Fruit fly (Drosophila melanogaster): ENCODE data around the gene CG11841.

The CG11841 gene

DNA sequence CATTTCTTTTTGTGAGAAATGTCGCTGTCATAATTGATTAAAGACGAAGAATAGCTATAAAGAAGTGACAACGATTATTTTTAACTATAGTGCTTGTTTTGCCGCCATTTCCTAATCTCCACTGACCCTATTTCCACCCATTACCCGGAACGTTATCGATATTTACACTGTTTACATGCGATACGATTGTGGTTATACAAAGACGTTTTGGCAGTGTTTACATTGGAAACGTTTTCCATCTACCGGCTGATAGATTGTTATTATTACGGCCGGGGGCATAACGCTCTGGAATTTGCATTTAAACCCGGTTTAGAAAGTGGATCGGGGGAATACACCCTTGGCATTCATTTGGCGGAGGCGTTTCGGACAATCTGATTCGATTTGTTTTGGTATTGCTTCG is 15.4 kb downstream of the CG11841 start (continued):
- TF ChIP-seq caup (GFP tag; optimal IDR thresholded peaks at IDR 0.05; ENCODE audit: severe bottlenecking) = peak; percentile 9
- TF ChIP-seq peb (GFP tag; IDR thresholded peaks at IDR 0.05) = no peak
- no peak for TF ChIP-seq nerfin-1 (tag; optimal IDR thresholded peaks at IDR 0.05)
- peak; percentile 12 for TF ChIP-seq CG1603 (tag; optimal IDR thresholded peaks at IDR 0.05)
- no peak for TF ChIP-seq Dek (tag; optimal IDR thresholded peaks at IDR 0.05)
- no peak for TF ChIP-seq Fer3 (tag; optimal IDR thresholded peaks at IDR 0.05)
- no peak for TF ChIP-seq sisA (GFP tag; IDR thresholded peaks at IDR 0.05)
- no peak for TF ChIP-seq CG17328 (GFP tag; IDR thresholded peaks at IDR 0.05)
- no peak for TF ChIP-seq croc (GFP tag; conservative IDR thresholded peaks at IDR 0.05)
- TF ChIP-seq fru (optimal IDR thresholded peaks at IDR 0.05) = no peak
- TF ChIP-seq CG7745 (tag; optimal IDR thresholded peaks at IDR 0.05) = no peak
- 0 out of 2 replicates have a peak, but pooled peaks have one; percentile 14 for TF ChIP-seq CG14014 (GFP tag; IDR thresholded peaks at IDR 0.05)
- no peak for TF ChIP-seq stwl (tag; optimal IDR thresholded peaks at IDR 0.05)
- no peak for TF ChIP-seq NfI (GFP tag; optimal IDR thresholded peaks at IDR 0.05)
- TF ChIP-seq fd102C (GFP tag; optimal IDR thresholded peaks at IDR 0.05) = peak; percentile 32
- TF ChIP-seq HLH3B (GFP tag; IDR thresholded peaks at IDR 0.05) = no peak
- TF ChIP-seq CG4424 (GFP tag; optimal IDR thresholded peaks at IDR 0.05) = no peak
- TF ChIP-seq Pdp1 (GFP tag; optimal IDR thresholded peaks at IDR 0.05) = peak in 1 of 2 experiments; percentile 62
- no peak for TF ChIP-seq CG9876 (GFP tag; optimal IDR thresholded peaks at IDR 0.05)
- no peak for TF ChIP-seq CG13894 (tag; optimal IDR thresholded peaks at IDR 0.05)
- TF ChIP-seq Hsf (GFP tag; optimal IDR thresholded peaks at IDR 0.05) = no peak
- TF ChIP-seq Dbx (GFP tag; IDR thresholded peaks at IDR 0.05) = no peak
- TF ChIP-seq Sox100B (GFP tag; optimal IDR thresholded peaks at IDR 0.05) = peak; percentile 24
- TF ChIP-seq CG4730 (GFP tag; IDR thresholded peaks at IDR 0.05) = no peak
- TF ChIP-seq crol (GFP tag; IDR thresholded peaks at IDR 0.05) = no peak
- TF ChIP-seq CG2678 (tag; optimal IDR thresholded peaks at IDR 0.05) = peak; percentile 10
- TF ChIP-seq CG13424 (tag; optimal IDR thresholded peaks at IDR 0.05) = no peak
- no peak for TF ChIP-seq fu2 (GFP tag; optimal IDR thresholded peaks at IDR 0.05)
- no peak for TF ChIP-seq sob (GFP tag; IDR thresholded peaks at IDR 0.05)
- TF ChIP-seq Rx (GFP tag; IDR thresholded peaks at IDR 0.05) = no peak
- TF ChIP-seq Hand (GFP tag; optimal IDR thresholded peaks at IDR 0.05) = no peak
- no peak for TF ChIP-seq ro (GFP tag; IDR thresholded peaks at IDR 0.05)
- no peak for TF ChIP-seq slou (GFP tag; optimal IDR thresholded peaks at IDR 0.05)
- no peak for TF ChIP-seq lbe (GFP tag; optimal IDR thresholded peaks at IDR 0.05)
- TF ChIP-seq onecut (GFP tag; IDR thresholded peaks at IDR 0.05) = no peak
- TF ChIP-seq CG15514 (GFP tag; optimal IDR thresholded peaks at IDR 0.05) = peak; percentile 11
- TF ChIP-seq ewg (GFP tag; optimal IDR thresholded peaks at IDR 0.05) = no peak
- TF ChIP-seq ci (GFP tag; IDR thresholded peaks at IDR 0.05) = peak; percentile 21; the same call in 1 of the 3 replicates
- no peak for TF ChIP-seq CG11085 (GFP tag; IDR thresholded peaks at IDR 0.05)
- no peak for TF ChIP-seq CG12659 (GFP tag; optimal IDR thresholded peaks at IDR 0.05)
- TF ChIP-seq CG10209 (GFP tag; optimal IDR thresholded peaks at IDR 0.05) = peak; percentile 19
- no peak for TF ChIP-seq unpg (GFP tag; optimal IDR thresholded peaks at IDR 0.05)
- no peak for TF ChIP-seq CG7928 (GFP tag; optimal IDR thresholded peaks at IDR 0.05)
- no peak for TF ChIP-seq bsh (GFP tag; optimal IDR thresholded peaks at IDR 0.05)
- peak; percentile 15 for TF ChIP-seq CG13296 (GFP tag; optimal IDR thresholded peaks at IDR 0.05)
- TF ChIP-seq Sry-β (GFP tag; optimal IDR thresholded peaks at IDR 0.05) = no peak
- no peak for TF ChIP-seq CG14441 (GFP tag; IDR thresholded peaks at IDR 0.05)
- no peak for TF ChIP-seq Six4 (GFP tag; optimal IDR thresholded peaks at IDR 0.05)
- TF ChIP-seq E2f1 (GFP tag; IDR thresholded peaks at IDR 0.05) = no peak
- TF ChIP-seq jumu (GFP tag; optimal IDR thresholded peaks at IDR 0.05) = no peak
- no peak for TF ChIP-seq unc-4 (GFP tag; IDR thresholded peaks at IDR 0.05; ENCODE audit: partially characterized antibody)
